Fruit fly (Drosophila melanogaster): Measurements from ENCODE around the gene CG46306.

The CG46306 gene

dm6 chrX:16848978-16849377 lies 13.7 kb upstream of the CG46306 start (continued):
- no peak for TF ChIP-seq hb (GFP tag; IDR thresholded peaks at IDR 0.05; ENCODE audit: partially characterized antibody)
- peak; percentile 14 for TF ChIP-seq sens (GFP tag)
- TF ChIP-seq CG32772 (GFP tag; IDR thresholded peaks at IDR 0.05) = 0 out of 2 replicates have a peak, but pooled peaks have one; percentile 17
- no peak for TF ChIP-seq tap (tag; optimal IDR thresholded peaks at IDR 0.05)
- TF ChIP-seq CG12299 (tag; optimal IDR thresholded peaks at IDR 0.05) = no peak
- TF ChIP-seq Sox102F (GFP tag; optimal IDR thresholded peaks at IDR 0.05) = peak; percentile 24
- no peak for TF ChIP-seq CG11093 (GFP tag; IDR thresholded peaks at IDR 0.05)
- TF ChIP-seq CG8290 (GFP tag; optimal IDR thresholded peaks at IDR 0.05) = no peak
- no peak for TF ChIP-seq CG8290 (tag; optimal IDR thresholded peaks at IDR 0.05)
- no peak for TF ChIP-seq CG6175 (GFP tag; IDR thresholded peaks at IDR 0.05)
- TF ChIP-seq CG2129 (GFP tag; IDR thresholded peaks at IDR 0.05; ENCODE audit: partially characterized antibody) = no peak
- no peak for TF ChIP-seq fd64A (GFP tag; optimal IDR thresholded peaks at IDR 0.05)
- no peak for TF ChIP-seq CG4854 (GFP tag; optimal IDR thresholded peaks at IDR 0.05)
- TF ChIP-seq CG2202 (tag; optimal IDR thresholded peaks at IDR 0.05) = no peak
- TF ChIP-seq CG17328 (GFP tag; IDR thresholded peaks at IDR 0.05) = no peak
- TF ChIP-seq cas (GFP tag; IDR thresholded peaks at IDR 0.05) = no peak
- TF ChIP-seq bsh (GFP tag; optimal IDR thresholded peaks at IDR 0.05) = peak in 1 of 2 experiments; percentile 35
- TF ChIP-seq gem (tag; optimal IDR thresholded peaks at IDR 0.05) = peak; percentile 39
- no peak for TF ChIP-seq kah (GFP tag; optimal IDR thresholded peaks at IDR 0.05)
- peak; percentile 16; the same call in 1 of the 2 replicates for TF ChIP-seq ranshi (GFP tag; IDR thresholded peaks at IDR 0.05)
- TF ChIP-seq disco-r (GFP tag; optimal IDR thresholded peaks at IDR 0.05) = no peak
- 0 out of 2 replicates have a peak, but pooled peaks have one; percentile 17 for TF ChIP-seq E2f2 (GFP tag; IDR thresholded peaks at IDR 0.05)
- no peak for TF ChIP-seq ems (GFP tag; optimal IDR thresholded peaks at IDR 0.05)
- TF ChIP-seq luna (GFP tag; optimal IDR thresholded peaks at IDR 0.05) = no peak
- no peak for TF ChIP-seq Max (GFP tag; optimal IDR thresholded peaks at IDR 0.05)
- TF ChIP-seq PHDP (tag; optimal IDR thresholded peaks at IDR 0.05) = no peak
- 0 out of 3 replicates have a peak, but pooled peaks have one; percentile 49 for TF ChIP-seq zfh1 (GFP tag; IDR thresholded peaks at IDR 0.05)
- TF ChIP-seq CG12769 (tag; optimal IDR thresholded peaks at IDR 0.05) = no peak
- TF ChIP-seq scrt (GFP tag; optimal IDR thresholded peaks at IDR 0.05) = no peak

dm6 chrX:16846575-16846974 lies 11.3 kb upstream of the CG46306 start:
- TF ChIP-seq amos (GFP tag; IDR thresholded peaks at IDR 0.05; ENCODE audit: partially characterized antibody) (no peak), Dp (GFP tag; optimal IDR thresholded peaks at IDR 0.05) (no peak), sens (GFP tag) (peak; percentile 21), tup (GFP tag; optimal IDR thresholded peaks at IDR 0.05) (no peak), CTCF (GFP tag; optimal IDR thresholded peaks at IDR 0.05) (peak; percentile 91), CG11723 (GFP tag; optimal IDR thresholded peaks at IDR 0.05) (no peak), maf-S (GFP tag; optimal IDR thresholded peaks at IDR 0.05) (no peak), CG8478 (optimal IDR thresholded peaks at IDR 0.05) (no peak), jing (GFP tag; optimal IDR thresholded peaks at IDR 0.05) (no peak), az2 (GFP tag; optimal IDR thresholded peaks at IDR 0.05) (no peak), Pdp1 (GFP tag; optimal IDR thresholded peaks at IDR 0.05) (peak in 1 of 2 experiments; percentile 68), pb (GFP tag; optimal IDR thresholded peaks at IDR 0.05) (no peak), schlank (tag; optimal IDR thresholded peaks at IDR 0.05) (no peak), Ada2b (GFP tag; IDR thresholded peaks at IDR 0.05) (no peak), CG3281 (GFP tag; optimal IDR thresholded peaks at IDR 0.05) (no peak), hkb (optimal IDR thresholded peaks at IDR 0.05) (no peak), hkb (GFP tag; IDR thresholded peaks at IDR 0.05) (no peak), CG10979 (tag; optimal IDR thresholded peaks at IDR 0.05) (peak; percentile 99), CG1647 (GFP tag; optimal IDR thresholded peaks at IDR 0.05) (no peak), kay (GFP tag; optimal IDR thresholded peaks at IDR 0.05) (no peak), CG11247 (GFP tag; IDR thresholded peaks at IDR 0.05) (no peak), CG9215 (GFP tag; IDR thresholded peaks at IDR 0.05) (no peak), ind (GFP tag; optimal IDR thresholded peaks at IDR 0.05) (no peak), CG10147 (GFP tag; optimal IDR thresholded peaks at IDR 0.05) (no peak), ara (GFP tag; IDR thresholded peaks at IDR 0.05) (no peak), al (GFP tag; IDR thresholded peaks at IDR 0.05) (no peak), Med (GFP tag) (peak; percentile 59)

Measured in whole organism, embryonic.